Worm (Caenorhabditis elegans) whole organism, late embryonic: ENCODE measurements around the gene dhhc-4.

ENCODE experiments used
- C08G9.2 ChIP-seq: sonication (generic microtip); optimal IDR thresholded peaks from 2 replicates; lab custom pipeline; 2016; ENCODE audit warnings: mild to moderate bottlenecking, missing genetic modification characterization, moderate library complexity, missing compliant biosample characterization
- K02D7.2 ChIP-seq: sonication (generic microtip); optimal IDR thresholded peaks from 2 replicates; lab custom pipeline; 2017; ENCODE audit warnings: mild to moderate bottlenecking, missing genetic modification characterization, missing compliant biosample characterization
- K09A11.1 ChIP-seq: sonication (generic microtip); optimal IDR thresholded peaks from 2 replicates; lab custom pipeline; 2017; ENCODE audit warnings: antibody characterized with exemption, mild to moderate bottlenecking, missing genetic modification characterization, missing compliant biosample characterization; ENCODE audit not compliant: insufficient read depth
- Y22D7AL.16 ChIP-seq: sonication (generic microtip); optimal IDR thresholded peaks from 2 replicates; lab custom pipeline; 2016; ENCODE audit warnings: missing genetic modification characterization, missing compliant biosample characterization
- ahr-1 ChIP-seq: sonication (generic microtip); optimal IDR thresholded peaks from 2 replicates; lab custom pipeline; 2016; ENCODE audit warnings: missing genetic modification characterization, missing compliant biosample characterization
- ama-1 ChIP-seq: fragments of 150-350 bp; optimal IDR thresholded peaks from 2 replicates; lab custom pipeline; 2014
- ceh-14 ChIP-seq: sonication (generic microtip); optimal IDR thresholded peaks from 2 replicates; lab custom pipeline; 2016; ENCODE audit warnings: missing genotype, missing genetic modification characterization, missing compliant biosample characterization
- ceh-19 ChIP-seq: fragments of 200-800 bp; sonication (Bioruptor generic); optimal IDR thresholded peaks from 2 replicates; lab custom pipeline; 2018; ENCODE audit warnings: mild to moderate bottlenecking, missing genetic modification characterization, missing compliant biosample characterization
- ceh-2 ChIP-seq: sonication (generic microtip); optimal IDR thresholded peaks from 2 replicates; lab custom pipeline; 2016; ENCODE audit warnings: missing genotype, missing genetic modification characterization, missing compliant biosample characterization
- ceh-22 ChIP-seq: sonication (generic microtip); optimal IDR thresholded peaks from 2 replicates; lab custom pipeline; 2017; ENCODE audit warnings: missing biosample characterization, missing genetic modification characterization
- ceh-24 ChIP-seq: sonication (generic microtip); optimal IDR thresholded peaks from 2 replicates; lab custom pipeline; 2016; ENCODE audit warnings: mild to moderate bottlenecking, missing genetic modification characterization, missing compliant biosample characterization
- ceh-30 ChIP-seq: fragments of 150-350 bp; optimal IDR thresholded peaks from 2 replicates; lab custom pipeline; 2014; ENCODE audit warnings: missing biosample characterization, missing genetic modification characterization
- ceh-31 ChIP-seq: sonication (generic microtip); optimal IDR thresholded peaks from 2 replicates; lab custom pipeline; 2016; ENCODE audit warnings: missing genetic modification characterization, missing compliant biosample characterization
- ceh-9 ChIP-seq: sonication (generic microtip); optimal IDR thresholded peaks from 2 replicates; lab custom pipeline; 2016; ENCODE audit warnings: mild to moderate bottlenecking, missing genetic modification characterization, inconsistent platforms, missing compliant biosample characterization
- dmd-4 ChIP-seq: sonication (generic microtip); optimal IDR thresholded peaks from 2 replicates; lab custom pipeline; 2016; ENCODE audit warnings: borderline replicate concordance, missing genetic modification characterization, missing compliant biosample characterization
- dve-1 ChIP-seq: sonication (generic microtip); optimal IDR thresholded peaks from 2 replicates; lab custom pipeline; 2017; ENCODE audit warnings: antibody characterized with exemption, mild to moderate bottlenecking, missing genetic modification characterization, missing compliant biosample characterization
- elt-2 ChIP-seq: sonication (generic microtip); optimal IDR thresholded peaks from 2 replicates; lab custom pipeline; 2016; ENCODE audit warnings: missing genetic modification reagents, missing genetic modification characterization, missing compliant biosample characterization
- elt-4 ChIP-seq: sonication (generic microtip); optimal IDR thresholded peaks from 2 replicates; lab custom pipeline; 2016; ENCODE audit warnings: missing genetic modification characterization, missing compliant biosample characterization
- ets-4 ChIP-seq: sonication (generic microtip); optimal IDR thresholded peaks from 2 replicates; lab custom pipeline; 2016; ENCODE audit warnings: missing genetic modification characterization, missing compliant biosample characterization
- eyg-1 ChIP-seq: sonication (generic microtip); optimal IDR thresholded peaks from 2 replicates; lab custom pipeline; 2016; ENCODE audit warnings: missing genotype, missing genetic modification characterization, missing compliant biosample characterization
- fax-1 ChIP-seq: sonication (generic microtip); optimal IDR thresholded peaks from 2 replicates; lab custom pipeline; 2016; ENCODE audit warnings: missing genotype, missing genetic modification characterization, missing compliant biosample characterization
- fkh-10 ChIP-seq: fragments of 150-350 bp; optimal IDR thresholded peaks from 2 replicates; lab custom pipeline; 2014; ENCODE audit warnings: missing biosample characterization, missing genetic modification reagents, missing genetic modification characterization
- gmeb-2 ChIP-seq: sonication (generic microtip); optimal IDR thresholded peaks from 2 replicates; lab custom pipeline; 2016; ENCODE audit warnings: missing genetic modification characterization, inconsistent platforms, missing compliant biosample characterization
- hlh-30 ChIP-seq: sonication (generic microtip); optimal IDR thresholded peaks from 2 replicates; lab custom pipeline; 2017; ENCODE audit warnings: antibody characterized with exemption, missing genetic modification characterization, missing compliant biosample characterization; ENCODE audit not compliant: insufficient read depth
- hlh-6 ChIP-seq: sonication (generic microtip); optimal IDR thresholded peaks from 2 replicates; lab custom pipeline; 2016; ENCODE audit warnings: missing genotype, missing genetic modification characterization, missing compliant biosample characterization
- lim-6 ChIP-seq: sonication (generic microtip); optimal IDR thresholded peaks from 2 replicates; lab custom pipeline; 2016; ENCODE audit warnings: missing genetic modification characterization, missing compliant biosample characterization
- lin-11 ChIP-seq: fragments of 200-800 bp; sonication (Bioruptor generic); optimal IDR thresholded peaks from 2 replicates; lab custom pipeline; 2018; ENCODE audit warnings: mild to moderate bottlenecking, missing genetic modification characterization, missing compliant biosample characterization
- madf-2 ChIP-seq: sonication (generic microtip); optimal IDR thresholded peaks from 2 replicates; lab custom pipeline; 2017; ENCODE audit warnings: missing genetic modification characterization, missing compliant biosample characterization
- mec-3 ChIP-seq: sonication (generic microtip); optimal IDR thresholded peaks from 2 replicates; lab custom pipeline; 2016; ENCODE audit warnings: borderline replicate concordance, missing genetic modification characterization, missing compliant biosample characterization
- nfya-1 ChIP-seq: sonication (generic microtip); optimal IDR thresholded peaks from 2 replicates; lab custom pipeline; 2017; ENCODE audit warnings: missing genetic modification characterization, mild to moderate bottlenecking, missing compliant biosample characterization, antibody characterized with exemption, moderate library complexity
- nhr-11 ChIP-seq: fragments of 150-350 bp; optimal IDR thresholded peaks from 2 replicates; lab custom pipeline; 2014; ENCODE audit warnings: missing biosample characterization, missing genetic modification characterization
- nhr-232 ChIP-seq: sonication (generic microtip); optimal IDR thresholded peaks from 2 replicates; lab custom pipeline; 2016; ENCODE audit warnings: missing genetic modification characterization, missing compliant biosample characterization
- npax-4 ChIP-seq: sonication (generic microtip); optimal IDR thresholded peaks from 2 replicates; lab custom pipeline; 2016; ENCODE audit warnings: missing genetic modification characterization, missing compliant biosample characterization
- pag-3 ChIP-seq: sonication (generic microtip); optimal IDR thresholded peaks from 2 replicates; lab custom pipeline; 2016; ENCODE audit warnings: missing compliant biosample characterization, missing genetic modification characterization, borderline replicate concordance
- pax-1 ChIP-seq: fragments of 150-350 bp; optimal IDR thresholded peaks from 2 replicates; lab custom pipeline; 2014; ENCODE audit warnings: missing biosample characterization, missing genetic modification characterization
- pha-4 ChIP-seq: fragments of 150-350 bp; optimal IDR thresholded peaks from 2 replicates; lab custom pipeline; 2018; ENCODE audit warnings: missing biosample characterization, missing genetic modification reagents, missing genetic modification characterization
- pros-1 ChIP-seq: fragments of 150-350 bp; optimal IDR thresholded peaks from 2 replicates; lab custom pipeline; 2014; ENCODE audit warnings: missing biosample characterization, missing genetic modification reagents, missing genetic modification characterization
- ref-2 ChIP-seq: sonication (generic microtip); optimal IDR thresholded peaks from 2 replicates; lab custom pipeline; 2016; ENCODE audit warnings: missing genetic modification characterization, missing compliant biosample characterization
- rnt-1 ChIP-seq: sonication (generic microtip); optimal IDR thresholded peaks from 2 replicates; lab custom pipeline; 2016; ENCODE audit warnings: missing genetic modification characterization, missing compliant biosample characterization
- sdc-2 ChIP-seq: sonication (generic microtip); optimal IDR thresholded peaks from 2 replicates; lab custom pipeline; 2016; ENCODE audit warnings: missing genotype, missing genetic modification characterization, missing compliant biosample characterization
- sox-2 ChIP-seq: fragments of 200-800 bp; sonication (Bioruptor generic); IDR thresholded peaks from 2 replicates; pipeline ENCODE4 v1.3.6; 2022; ENCODE audit warnings: missing genetic modification reagents, missing genetic modification characterization, missing compliant biosample characterization
- sox-4 ChIP-seq: sonication (generic microtip); optimal IDR thresholded peaks from 2 replicates; lab custom pipeline; 2017; ENCODE audit warnings: mild to moderate bottlenecking, missing genetic modification characterization, inconsistent platforms, missing compliant biosample characterization
- syd-9 ChIP-seq: sonication (generic microtip); optimal IDR thresholded peaks from 2 replicates; lab custom pipeline; 2016; ENCODE audit warnings: mild to moderate bottlenecking, missing genetic modification characterization, moderate library complexity, missing compliant biosample characterization
- tbx-2 ChIP-seq: sonication (generic microtip); optimal IDR thresholded peaks from 2 replicates; lab custom pipeline; 2016; ENCODE audit warnings: missing genetic modification characterization, missing compliant biosample characterization
- tbx-7 ChIP-seq: sonication (generic microtip); optimal IDR thresholded peaks from 2 replicates; lab custom pipeline; 2016; ENCODE audit warnings: missing genotype, missing genetic modification characterization, missing compliant biosample characterization
- ttx-3 ChIP-seq: sonication (generic microtip); optimal IDR thresholded peaks from 2 replicates; lab custom pipeline; 2016; ENCODE audit warnings: missing genetic modification reagents, missing genetic modification characterization, missing compliant biosample characterization
- unc-3 ChIP-seq, 2 experiments: fragments of 200-800 bp in 1 of 2; sonication (Bioruptor generic) in 1 of 2; sonication (generic microtip) in 1 of 2; conservative IDR thresholded peaks in 1 of 2; optimal IDR thresholded peaks in 1 of 2; 2 replicates each; pipeline versions ENCODE4 v1.3.6 to Lab custom; 2016 to 2022; ENCODE audit warnings: missing compliant biosample characterization in 2 of 2, missing genetic modification characterization in 2 of 2, missing genetic modification reagents in 1 of 2
- unc-42 ChIP-seq: sonication (generic microtip); optimal IDR thresholded peaks from 2 replicates; lab custom pipeline; 2016; ENCODE audit warnings: missing genotype, missing genetic modification characterization, missing compliant biosample characterization
- unc-55 ChIP-seq: sonication (generic microtip); optimal IDR thresholded peaks from 2 replicates; lab custom pipeline; 2017; ENCODE audit warnings: missing biosample characterization, missing genetic modification reagents, missing genetic modification characterization
- unc-86 ChIP-seq: sonication (generic microtip); optimal IDR thresholded peaks from 2 replicates; lab custom pipeline; 2016; ENCODE audit warnings: missing genetic modification characterization, missing compliant biosample characterization
- zip-5 ChIP-seq: sonication (generic microtip); optimal IDR thresholded peaks from 2 replicates; lab custom pipeline; 2016; ENCODE audit warnings: missing genetic modification characterization, missing compliant biosample characterization
- ztf-16 ChIP-seq: sonication (generic microtip); optimal IDR thresholded peaks from 2 replicates; lab custom pipeline; 2017; ENCODE audit warnings: missing genetic modification characterization, missing compliant biosample characterization

dhhc-4 gene

DNA sequence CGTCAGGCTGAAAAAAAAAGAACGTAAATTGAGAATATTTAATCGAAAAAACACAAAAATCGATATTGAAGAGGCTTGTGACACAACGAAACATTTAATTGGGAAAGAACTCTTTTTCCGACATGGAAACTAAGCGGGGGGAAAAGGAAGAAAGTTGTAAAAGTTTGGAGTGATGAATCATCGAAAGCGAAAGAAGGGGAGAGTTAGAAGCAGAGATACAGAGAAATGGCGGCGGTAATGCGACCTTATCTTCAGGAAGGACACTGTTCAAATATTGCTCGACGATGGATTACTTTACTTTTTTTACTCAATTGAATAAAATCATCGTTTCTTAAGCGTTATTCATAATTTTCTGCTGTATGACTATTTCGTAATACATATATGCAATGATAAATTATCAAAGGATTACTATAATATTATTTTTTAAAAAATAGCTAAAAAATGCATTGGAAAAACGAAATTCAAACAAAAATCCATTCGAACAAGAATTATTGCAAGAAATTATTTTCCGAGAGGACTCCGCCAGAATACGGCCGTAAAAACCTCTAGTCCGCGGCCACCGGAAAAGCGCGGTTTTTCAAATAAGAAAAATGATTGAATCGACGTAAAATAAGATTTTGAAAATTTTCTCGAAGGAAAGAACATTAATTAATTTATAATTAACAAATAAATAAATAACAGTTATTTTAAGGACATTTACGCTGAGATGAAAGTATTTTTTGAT is at the start of gene dhhc-4:
dhhc-4 (minus strand) TSS at position 13 of the 724 bp plus-strand sequence.
- TF ChIP-seq sox-4 (no peak), unc-86 (tag; lab: Kevin White, UChicago) (peak; percentile 58), unc-42 (tag; lab: Kevin White, UChicago) (no peak), nhr-232 (tag; lab: Kevin White, UChicago) (no peak), rnt-1 (tag; lab: Kevin White, UChicago) (peak; percentile 10), ceh-31 (tag; lab: Kevin White, UChicago) (peak; percentile 90), ceh-19 (GFP tag; lab: Kevin White, UChicago) (no peak), unc-3 (GFP tag; conservative IDR thresholded peaks at IDR 0.05; lab: Robert Waterston, UW) (no peak), unc-3 (tag; optimal IDR thresholded peaks at IDR 0.05; lab: Kevin White, UChicago) (no peak), ceh-2 (peak; percentile 91), syd-9 (tag; lab: Kevin White, UChicago) (no peak), elt-2 (tag; lab: Kevin White, UChicago) (peak; percentile 79), lim-6 (no peak), ama-1 (lab: Kevin White, UChicago) (no peak), hlh-6 (peak; percentile 13), ttx-3 (tag; lab: Kevin White, UChicago) (peak; percentile 46), elt-4 (tag; lab: Kevin White, UChicago) (no peak), sdc-2 (tag; lab: Kevin White, UChicago) (no peak), K09A11.1 (tag; lab: Kevin White, UChicago) (no peak), ztf-16 (no peak), eyg-1 (no peak), pag-3 (tag; lab: Kevin White, UChicago) (no peak), Y22D7AL.16 (tag; lab: Kevin White, UChicago) (no peak), C08G9.2 (tag; lab: Kevin White, UChicago) (peak; percentile 92), madf-2 (tag; lab: Kevin White, UChicago) (no peak), nhr-11 (tag; lab: Kevin White, UChicago) (no peak), ahr-1 (tag; lab: Kevin White, UChicago) (peak; percentile 6), pros-1 (tag; lab: Kevin White, UChicago) (no peak), npax-4 (no peak), ceh-22 (tag; lab: Kevin White, UChicago) (no peak), tbx-2 (tag; lab: Kevin White, UChicago) (peak; percentile 81), K02D7.2 (tag; lab: Kevin White, UChicago) (no peak), pha-4 (no peak), sox-2 (no peak), dve-1 (tag; lab: Kevin White, UChicago) (no peak), ceh-14 (tag; lab: Kevin White, UChicago) (peak; percentile 74), dmd-4 (tag; lab: Kevin White, UChicago) (no peak), ceh-30 (no peak), lin-11 (no peak), ets-4 (peak; percentile 91), tbx-7 (tag; lab: Kevin White, UChicago) (peak; percentile 79), pax-1 (no peak), ceh-9 (tag; lab: Kevin White, UChicago) (no peak), fkh-10 (GFP tag; lab: Kevin White, UChicago) (no peak), fax-1 (tag; lab: Kevin White, UChicago) (peak; percentile 23), unc-55 (GFP tag; lab: Kevin White, UChicago) (peak; percentile 3), mec-3 (tag; lab: Kevin White, UChicago) (no peak), ceh-24 (tag; lab: Kevin White, UChicago) (no peak), zip-5 (tag; lab: Kevin White, UChicago) (peak; percentile 70), hlh-30 (tag; lab: Kevin White, UChicago) (no peak), ref-2 (tag; lab: Kevin White, UChicago) (peak; percentile 9), nfya-1 (tag; lab: Kevin White, UChicago) (peak; percentile 0), gmeb-2 (peak; percentile 8)
